Worm (Caenorhabditis elegans): ENCODE data around the gene Y66D12A.30.

DNA sequence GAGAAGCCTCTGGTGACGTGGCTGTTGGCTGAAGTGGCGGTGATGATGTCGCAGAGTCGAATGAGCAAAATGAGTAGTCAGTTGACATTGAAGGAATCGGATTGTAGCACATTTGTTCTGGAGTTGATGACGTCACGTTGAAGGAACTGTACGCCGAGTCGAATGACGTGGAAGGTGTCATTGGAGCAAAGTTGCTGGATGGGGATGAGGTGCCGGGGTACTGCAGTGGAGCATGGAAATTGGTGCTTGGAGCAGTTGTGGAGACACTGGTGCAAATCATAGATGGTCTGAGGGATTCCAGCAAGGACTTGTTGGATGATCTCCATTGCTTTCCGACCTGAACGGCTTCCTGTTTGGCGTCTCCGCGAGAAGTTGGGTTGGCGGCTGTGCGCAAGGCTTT lies 23.8 kb downstream of the Y66D12A.30 start:
- TF ChIP-seq cog-1 (tag; optimal IDR thresholded peaks at IDR 0.05) (no peak), T22C8.4 (GFP tag; IDR thresholded peaks at IDR 0.05) (no peak), klf-2 (GFP tag; conservative IDR thresholded peaks at IDR 0.05) (no peak), med-1 (GFP tag; optimal IDR thresholded peaks at IDR 0.05; ENCODE audit: insufficient read depth) (no peak), ref-1 (GFP tag; conservative IDR thresholded peaks at IDR 0.05) (no peak)
